Worm (Caenorhabditis elegans) whole organism, midembryonic: Measurements from ENCODE around the gene clc-10.

Source experiments
- flt-1 ChIP-seq: fragments of 200-800 bp; sonication (Bioruptor generic); IDR thresholded peaks from 2 replicates; pipeline ENCODE4 v1.3.6; 2022; ENCODE audit warnings: missing genetic modification characterization, missing compliant biosample characterization
- ref-1 ChIP-seq: fragments of 200-800 bp; sonication (Bioruptor generic); conservative IDR thresholded peaks from 2 replicates; pipeline ENCODE4 v1.3.6; 2022; ENCODE audit warnings: missing genetic modification reagents, missing genetic modification characterization, missing compliant biosample characterization
- ztf-29 ChIP-seq: fragments of 200-800 bp; sonication (Bioruptor generic); IDR thresholded peaks from 2 replicates; pipeline ENCODE4 v1.3.6; 2022; ENCODE audit warnings: missing genetic modification reagents, missing genetic modification characterization, missing compliant biosample characterization

DNA sequence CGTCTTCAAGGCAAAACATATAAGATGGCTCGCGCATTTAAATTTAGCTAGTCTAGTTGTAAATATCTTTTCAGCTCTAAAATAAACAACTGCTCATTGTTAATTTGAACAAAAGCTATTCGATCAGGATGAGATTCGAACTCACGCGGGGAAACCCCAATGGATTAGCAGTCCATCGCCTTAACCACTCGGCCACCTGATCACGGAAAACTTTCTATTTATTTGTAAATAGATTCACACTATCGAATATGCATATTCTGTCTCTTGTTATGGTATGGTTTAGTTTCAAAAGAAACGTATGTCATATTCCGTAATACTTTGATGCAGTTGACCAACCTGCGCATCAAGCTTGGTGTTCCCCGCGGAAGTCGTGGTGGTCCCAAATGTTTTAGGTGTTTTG is 691 bp upstream of the clc-10 start:
- TF ChIP-seq flt-1 (GFP tag; lab: Robert Waterston, UW) (no peak), ztf-29 (no peak), ref-1 (GFP tag; lab: Robert Waterston, UW) (no peak)
